Worm (Caenorhabditis elegans) whole organism, mixed stage, embryonic: Measurements from ENCODE around the gene lst-6.

Experiments
- nhr-12 ChIP-seq: fragments of 150-350 bp; optimal IDR thresholded peaks from 2 replicates; lab custom pipeline; 2014; ENCODE audit warnings: missing biosample characterization, missing genetic modification characterization
- unc-62 ChIP-seq: fragments of 150-350 bp; optimal IDR thresholded peaks from 2 replicates; lab custom pipeline; 2014; ENCODE audit warnings: missing biosample characterization, missing genetic modification reagents, missing genetic modification characterization

DNA sequence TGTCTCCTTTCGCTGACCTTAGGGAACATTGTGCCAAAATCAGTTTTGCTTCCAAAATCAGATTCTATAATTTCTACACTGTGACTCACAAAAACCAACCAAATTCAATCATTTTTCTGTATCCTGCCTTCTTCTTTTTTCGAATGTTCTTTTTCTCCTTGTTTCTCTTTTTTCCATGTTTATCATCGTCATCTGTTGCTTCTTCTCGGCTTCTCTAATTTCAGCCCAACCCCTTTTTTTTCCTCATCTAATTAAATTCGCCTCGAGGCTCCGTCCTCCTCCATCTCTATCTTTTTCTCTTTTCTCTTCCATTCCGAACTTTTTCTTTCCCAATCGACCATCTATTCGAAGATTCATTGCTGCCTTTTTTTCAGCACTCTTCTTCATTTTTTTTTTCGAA, 27.6 kb downstream of the lst-6 start, which contains the start of gene unc-104:
- no peak for TF ChIP-seq unc-62 (GFP tag; lab: Kevin White, UChicago)
- TF ChIP-seq nhr-12 (tag; lab: Kevin White, UChicago) = no peak
